Fruit fly (Drosophila melanogaster): ENCODE results near the gene CG1523.

- TF ChIP-seq tj (GFP tag; optimal IDR thresholded peaks at IDR 0.05) (peak; percentile 6), CG14711 (tag; optimal IDR thresholded peaks at IDR 0.05) (peak; percentile 1), CG11617 (GFP tag; optimal IDR thresholded peaks at IDR 0.05) (no peak), Clk (GFP tag; optimal IDR thresholded peaks at IDR 0.05) (no peak), Crg-1 (GFP tag; optimal IDR thresholded peaks at IDR 0.05) (no peak), cnc (optimal IDR thresholded peaks at IDR 0.05) (no peak), bab1 (GFP tag; optimal IDR thresholded peaks at IDR 0.05) (peak; percentile 31), CG12768 (GFP tag; optimal IDR thresholded peaks at IDR 0.05) (no peak)
Measured at dm6 chr3R:28811677-28812465, 7.6 kb downstream of the CG1523 start, which contains the start of gene Prp39.
